Worm (Caenorhabditis elegans) whole organism, early embryonic: ENCODE data around the gene spp-21.

ENCODE experiments used
- B0310.2 ChIP-seq: sonication (generic microtip); optimal IDR thresholded peaks from 2 replicates; lab custom pipeline; 2016; ENCODE audit warnings: mild to moderate bottlenecking, missing genetic modification characterization, missing compliant biosample characterization
- aly-1 ChIP-seq: sonication (generic microtip); optimal IDR thresholded peaks from 2 replicates; lab custom pipeline; 2016; ENCODE audit warnings: missing genetic modification characterization, missing compliant biosample characterization
- ama-1 ChIP-seq: fragments of 150-350 bp; optimal IDR thresholded peaks from 2 replicates; lab custom pipeline; 2014
- flt-1 ChIP-seq: fragments of 200-800 bp; sonication (Bioruptor generic); IDR thresholded peaks from 2 replicates; pipeline ENCODE4 v1.3.6; 2022; ENCODE audit warnings: missing genetic modification characterization, missing compliant biosample characterization
- hmg-4 ChIP-seq: fragments of 200-800 bp; sonication (Bioruptor generic); optimal IDR thresholded peaks from 2 replicates; lab custom pipeline; 2018; ENCODE audit warnings: mild to moderate bottlenecking, missing genetic modification characterization, missing compliant biosample characterization
- pes-1 ChIP-seq: fragments of 200-800 bp; sonication (Bioruptor generic); IDR thresholded peaks from 2 replicates; pipeline ENCODE4 v1.3.6; 2022; ENCODE audit warnings: missing genetic modification reagents, missing genetic modification characterization, missing compliant biosample characterization
- sea-1 ChIP-seq: fragments of 200-800 bp; sonication (Bioruptor generic); conservative IDR thresholded peaks from 2 replicates; pipeline ENCODE4 v1.3.6; 2022; ENCODE audit warnings: missing genetic modification characterization, missing compliant biosample characterization
- tbx-11 ChIP-seq: fragments of 200-800 bp; sonication (Bioruptor generic); IDR thresholded peaks from 2 replicates; pipeline ENCODE4 v1.3.6; 2022; ENCODE audit warnings: missing genetic modification characterization, missing compliant biosample characterization

- TF ChIP-seq ama-1 (no peak), sea-1 (no peak), hmg-4 (GFP tag; lab: Kevin White, UChicago) (no peak), B0310.2 (tag; lab: Kevin White, UChicago) (no peak), flt-1 (GFP tag; lab: Robert Waterston, UW) (no peak), aly-1 (tag; lab: Kevin White, UChicago) (no peak), pes-1 (GFP tag; lab: Robert Waterston, UW) (no peak), tbx-11 (GFP tag; lab: Robert Waterston, UW) (no peak)
Observed at ce11 chrX:11491835-11492234, 1.9 kb downstream of the spp-21 start.
